Worm (Caenorhabditis elegans): ENCODE data around the gene fbxa-26.
A peak's percentile ranks its signal among the peaks of the same experiment; 100 is the strongest.

The fbxa-26 gene

ce11 chrIII:1342488-1342887 is at the start of gene fbxa-26:
fbxa-26 (minus strand) TSS chrIII:1342522.
- TF ChIP-seq tbx-2 (tag; optimal IDR thresholded peaks at IDR 0.05) (no peak), ztf-4 (tag; optimal IDR thresholded peaks at IDR 0.05) (no peak)

- TF ChIP-seq mef-2 (tag; optimal IDR thresholded peaks at IDR 0.05), result no peak
- no peak for TF ChIP-seq ztf-4 (tag; optimal IDR thresholded peaks at IDR 0.05)
- TF ChIP-seq nhr-12 (tag; optimal IDR thresholded peaks at IDR 0.05), result no peak
- TF ChIP-seq zag-1 (tag; optimal IDR thresholded peaks at IDR 0.05), result no peak
- TF ChIP-seq unc-98 (GFP tag; IDR thresholded peaks at IDR 0.05), result no peak
- no peak for TF ChIP-seq nhr-84 (tag; optimal IDR thresholded peaks at IDR 0.05)
- no peak for TF ChIP-seq xbp-1 (tag; optimal IDR thresholded peaks at IDR 0.05)
- no peak for TF ChIP-seq efl-3 (GFP tag; optimal IDR thresholded peaks at IDR 0.05)
Measured at ce11 chrIII:1391752-1392151, 49.4 kb upstream of the fbxa-26 start, which contains the start of gene pals-17. pals-17 (minus strand) TSS chrIII:1391852.

- TF ChIP-seq mef-2 (tag; optimal IDR thresholded peaks at IDR 0.05) (no peak), jun-1 (tag; optimal IDR thresholded peaks at IDR 0.05) (peak; percentile 13), nhr-28 (tag; optimal IDR thresholded peaks at IDR 0.05) (no peak), ama-1 (optimal IDR thresholded peaks at IDR 0.05) (no peak), unc-98 (GFP tag; IDR thresholded peaks at IDR 0.05) (no peak), lin-39 (tag; optimal IDR thresholded peaks at IDR 0.05) (no peak), pag-3 (tag; optimal IDR thresholded peaks at IDR 0.05; ENCODE audit: borderline replicate concordance, insufficient read depth) (no peak), efl-3 (GFP tag; optimal IDR thresholded peaks at IDR 0.05) (no peak), tlp-1 (tag; optimal IDR thresholded peaks at IDR 0.05) (peak; percentile 66), elt-2 (tag; optimal IDR thresholded peaks at IDR 0.05) (peak; percentile 90)
Measured at ce11 chrIII:1389988-1390387, 47.7 kb upstream of the fbxa-26 start.

ce11 chrIII:1388274-1389058 is 46.1 kb upstream of the fbxa-26 start, which contains the start of gene pals-20:
pals-20 (minus strand) TSS chrIII:1388324.
- TF ChIP-seq lin-35 (GFP tag; optimal IDR thresholded peaks at IDR 0.05) (no peak), hlh-17 (GFP tag; optimal IDR thresholded peaks at IDR 0.05; ENCODE audit: borderline replicate concordance) (no peak), mab-9 (GFP tag; IDR thresholded peaks at IDR 0.05) (no peak), lsy-2 (tag; optimal IDR thresholded peaks at IDR 0.05) (no peak), efl-1 (optimal IDR thresholded peaks at IDR 0.05) (no peak), efl-1 (GFP tag; optimal IDR thresholded peaks at IDR 0.05 in 1 of 2) (peak in 1 of 2 experiments; percentile 75)

ce11 chrIII:1384694-1385093 is 42.4 kb upstream of the fbxa-26 start:
- TF ChIP-seq pqm-1 (tag; optimal IDR thresholded peaks at IDR 0.05) (no peak), aly-2 (tag; optimal IDR thresholded peaks at IDR 0.05) (no peak), ztf-11 (tag; optimal IDR thresholded peaks at IDR 0.05) (no peak), alr-1 (tag; optimal IDR thresholded peaks at IDR 0.05; ENCODE audit: borderline replicate concordance) (no peak), ama-1 (optimal IDR thresholded peaks at IDR 0.05) (no peak), nhr-19 (GFP tag; conservative IDR thresholded peaks at IDR 0.05) (no peak), ceh-88 (GFP tag; IDR thresholded peaks at IDR 0.05) (no peak), nhr-84 (tag; optimal IDR thresholded peaks at IDR 0.05) (no peak), irx-1 (tag; optimal IDR thresholded peaks at IDR 0.05) (no peak), blmp-1 (tag; optimal IDR thresholded peaks at IDR 0.05) (no peak), ces-1 (GFP tag; optimal IDR thresholded peaks at IDR 0.05) (no peak), sup-37 (GFP tag; optimal IDR thresholded peaks at IDR 0.05) (no peak), swsn-7 (tag; optimal IDR thresholded peaks at IDR 0.05) (no peak), egl-13 (tag; optimal IDR thresholded peaks at IDR 0.05) (no peak), fkh-8 (tag; optimal IDR thresholded peaks at IDR 0.05) (no peak), F16B12.6 (tag; optimal IDR thresholded peaks at IDR 0.05) (no peak), xbp-1 (tag; optimal IDR thresholded peaks at IDR 0.05) (no peak), fkh-10 (GFP tag; optimal IDR thresholded peaks at IDR 0.05) (no peak), lir-3 (tag; optimal IDR thresholded peaks at IDR 0.05; ENCODE audit: poor library complexity) (no peak), vab-15 (tag; optimal IDR thresholded peaks at IDR 0.05) (no peak)
